Worm (Caenorhabditis elegans) whole organism, L3 larva: ENCODE measurements around the gene npp-25.

Experiments
- R02D3.7 ChIP-seq: fragments of 150-350 bp; optimal IDR thresholded peaks from 2 replicates; lab custom pipeline; 2014; ENCODE audit warnings: missing biosample characterization, missing genetic modification characterization
- ama-1 ChIP-seq: fragments of 150-350 bp; optimal IDR thresholded peaks from 2 replicates; lab custom pipeline; 2018
- ceh-16 ChIP-seq: sonication (generic microtip); optimal IDR thresholded peaks from 2 replicates; lab custom pipeline; 2017; ENCODE audit warnings: missing biosample characterization, missing genetic modification characterization
- ceh-28 ChIP-seq: fragments of 150-350 bp; optimal IDR thresholded peaks from 2 replicates; lab custom pipeline; 2014; ENCODE audit warnings: missing biosample characterization, missing genetic modification reagents, missing genetic modification characterization
- elt-2 ChIP-seq: sonication (generic microtip); optimal IDR thresholded peaks from 2 replicates; lab custom pipeline; 2016; ENCODE audit warnings: missing genetic modification reagents, mild to moderate bottlenecking, missing genetic modification characterization, missing compliant biosample characterization
- elt-3 ChIP-seq, 3 experiments: fragments of 150-350 bp in 1 of 3; sonication (generic microtip) in 2 of 3; optimal IDR thresholded peaks; 2 replicates in 2 of 3; 4 replicates in 1 of 3; lab custom pipeline; 2014 to 2017; ENCODE audit warnings: missing biosample characterization in 3 of 3, missing genetic modification characterization in 3 of 3
- fos-1 ChIP-seq: fragments of 150-350 bp; optimal IDR thresholded peaks from 2 replicates; lab custom pipeline; 2014; ENCODE audit warnings: missing biosample characterization, missing genetic modification characterization
- hmg-11 ChIP-seq: sonication (generic microtip); optimal IDR thresholded peaks from 2 replicates; lab custom pipeline; 2016; ENCODE audit warnings: missing genetic modification characterization, missing compliant biosample characterization
- lin-15B ChIP-seq: fragments of 150-350 bp; optimal IDR thresholded peaks from 2 replicates; lab custom pipeline; 2014; ENCODE audit warnings: missing biosample characterization, missing genetic modification characterization
- nhr-12 ChIP-seq: fragments of 150-350 bp; optimal IDR thresholded peaks from 2 replicates; lab custom pipeline; 2014; ENCODE audit warnings: missing biosample characterization, missing genetic modification characterization
- nhr-23 ChIP-seq: fragments of 150-350 bp; optimal IDR thresholded peaks from 2 replicates; lab custom pipeline; 2014; ENCODE audit warnings: missing biosample characterization, missing genetic modification reagents, missing genetic modification characterization
- nhr-28 ChIP-seq: fragments of 150-350 bp; optimal IDR thresholded peaks from 2 replicates; lab custom pipeline; 2014; ENCODE audit warnings: missing biosample characterization, missing genetic modification characterization
- nhr-43 ChIP-seq: sonication (generic microtip); optimal IDR thresholded peaks from 2 replicates; lab custom pipeline; 2016; ENCODE audit warnings: mild to moderate bottlenecking, missing genetic modification characterization, missing compliant biosample characterization; ENCODE audit not compliant: poor library complexity, severe bottlenecking
- nhr-67 ChIP-seq: fragments of 150-350 bp; optimal IDR thresholded peaks from 2 replicates; lab custom pipeline; 2014; ENCODE audit warnings: missing biosample characterization, missing genetic modification characterization
- nhr-76 ChIP-seq: fragments of 150-350 bp; sonication (generic microtip); optimal IDR thresholded peaks from 5 replicates; lab custom pipeline; 2014; ENCODE audit warnings: missing biosample characterization, missing genetic modification characterization
- nhr-77 ChIP-seq: fragments of 150-350 bp; optimal IDR thresholded peaks from 2 replicates; lab custom pipeline; 2014; ENCODE audit warnings: missing biosample characterization, missing genetic modification characterization
- pha-4 ChIP-seq: fragments of 150-350 bp; optimal IDR thresholded peaks from 2 replicates; lab custom pipeline; 2014; ENCODE audit warnings: missing biosample characterization, missing genetic modification reagents, missing genetic modification characterization
- unc-39 ChIP-seq: sonication (generic microtip); optimal IDR thresholded peaks from 4 replicates; lab custom pipeline; 2017; ENCODE audit warnings: missing biosample characterization, missing genetic modification characterization
- zag-1 ChIP-seq: fragments of 150-350 bp; optimal IDR thresholded peaks from 2 replicates; lab custom pipeline; 2014; ENCODE audit warnings: missing biosample characterization, missing genetic modification characterization

The npp-25 gene

ce11 chrIII:12874606-12875066 lies 51.2 kb downstream of the npp-25 start, which contains the start of the genes mrg-1 and spcs-2 (continued):
- TF ChIP-seq R02D3.7 (tag; lab: Kevin White, UChicago) (peak; percentile 83), nhr-23 (tag; lab: Kevin White, UChicago) (peak; percentile 90), nhr-12 (tag; lab: Kevin White, UChicago) (no peak), ceh-28 (tag; lab: Kevin White, UChicago) (peak; percentile 93), nhr-67 (tag; lab: Kevin White, UChicago) (peak; percentile 16), nhr-76 (tag; lab: Kevin White, UChicago) (no peak), nhr-77 (peak; percentile 14), zag-1 (tag; lab: Kevin White, UChicago) (peak; percentile 11), unc-39 (no peak), elt-2 (tag; lab: Kevin White, UChicago) (peak; percentile 55), nhr-28 (tag; lab: Kevin White, UChicago) (no peak), lin-15B (peak; percentile 84), pha-4 (tag; lab: Kevin White, UChicago) (peak; percentile 91), fos-1 (tag; lab: Kevin White, UChicago) (peak; percentile 39), hmg-11 (tag; lab: Kevin White, UChicago) (peak; percentile 92), elt-3 (tag; optimal IDR thresholded peaks at IDR 0.05; lab: Kevin White, UChicago) (no peak), nhr-43 (tag; lab: Kevin White, UChicago) (peak; percentile 93), ceh-16 (no peak), ama-1 (lab: Kevin White, UChicago) (no peak)
